Worm (Caenorhabditis elegans): ENCODE results near the gene tsg-101.

Gene tsg-101

DNA sequence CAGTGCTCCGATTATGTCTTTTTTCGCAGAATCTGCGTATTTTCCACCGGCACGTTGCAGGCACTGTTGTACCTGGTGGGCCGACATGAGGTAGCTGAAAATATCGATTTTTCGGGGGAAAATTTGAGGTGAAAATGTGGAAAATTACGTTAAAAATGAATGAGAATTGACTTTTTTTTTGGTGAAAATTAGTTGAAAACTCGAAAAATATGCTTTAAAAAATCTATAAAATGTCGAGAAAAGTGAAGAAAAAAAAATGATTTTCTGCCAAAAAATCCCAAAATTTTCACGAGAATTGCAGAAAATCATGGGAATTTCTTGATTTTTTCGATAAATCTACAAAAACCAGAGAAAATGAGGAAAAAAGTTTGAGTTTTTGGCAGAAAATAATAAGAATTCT is at the start of gene tsg-101:
Gene tsg-101 (minus strand): TSS at position 101 of the 400 bp plus-strand sequence.
- TF ChIP-seq dpff-1 (tag; optimal IDR thresholded peaks at IDR 0.05), result no peak
- TF ChIP-seq egrh-3 (GFP tag; IDR thresholded peaks at IDR 0.05), result no peak
- TF ChIP-seq F55B11.4 (tag; optimal IDR thresholded peaks at IDR 0.05; ENCODE audit: borderline replicate concordance, insufficient read depth), result no peak
- no peak for TF ChIP-seq attf-3 (GFP tag; conservative IDR thresholded peaks at IDR 0.05)
- no peak for TF ChIP-seq egl-44 (GFP tag; IDR thresholded peaks at IDR 0.05)
- no peak for TF ChIP-seq nhr-27 (tag; optimal IDR thresholded peaks at IDR 0.05)
- TF ChIP-seq egl-18 (GFP tag; IDR thresholded peaks at IDR 0.05), result no peak
- no peak for TF ChIP-seq dpl-1 (GFP tag; optimal IDR thresholded peaks at IDR 0.05)
- no peak for TF ChIP-seq snpc-4 (GFP tag; optimal IDR thresholded peaks at IDR 0.05)
- TF ChIP-seq snpc-4 (tag; optimal IDR thresholded peaks at IDR 0.05), result no peak
- no peak for TF ChIP-seq pha-4 (tag; optimal IDR thresholded peaks at IDR 0.05)
- TF ChIP-seq lin-40 (tag; optimal IDR thresholded peaks at IDR 0.05), result no peak
- no peak for TF ChIP-seq F22D6.2 (tag; optimal IDR thresholded peaks at IDR 0.05)
- no peak for TF ChIP-seq ceh-58 (GFP tag; IDR thresholded peaks at IDR 0.05)
- TF ChIP-seq T26A5.8 (tag; optimal IDR thresholded peaks at IDR 0.05), result no peak
- TF ChIP-seq ceh-79 (tag; optimal IDR thresholded peaks at IDR 0.05), result no peak
- no peak for TF ChIP-seq hmg-20 (GFP tag; IDR thresholded peaks at IDR 0.05)

DNA sequence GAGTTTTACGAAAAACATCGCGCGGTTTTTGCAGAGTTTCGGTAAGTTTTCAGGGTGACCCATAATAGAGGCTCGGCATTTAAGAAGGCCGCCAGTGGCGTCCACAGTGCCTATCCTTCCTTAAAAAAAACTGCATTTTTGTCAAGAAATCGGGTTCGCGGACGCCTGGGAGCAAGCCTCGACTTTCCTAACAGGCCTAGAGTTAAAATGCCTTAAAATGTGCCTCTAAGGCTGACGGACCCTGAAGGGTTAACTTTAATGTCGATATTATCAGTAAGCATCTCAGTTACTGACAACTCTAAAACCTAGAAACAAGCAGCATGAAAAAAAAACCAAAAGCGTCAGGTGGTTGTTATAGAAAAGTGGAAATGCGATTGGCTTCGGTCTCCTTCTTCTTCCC is 44.8 kb upstream of the tsg-101 start:
- no peak for TF ChIP-seq F33H1.4 (GFP tag; IDR thresholded peaks at IDR 0.05)

- no peak for TF ChIP-seq snpc-1.1 (tag; optimal IDR thresholded peaks at IDR 0.05; ENCODE audit: insufficient read depth)
- TF ChIP-seq nhr-80 (tag; optimal IDR thresholded peaks at IDR 0.05), result no peak
- no peak for TF ChIP-seq fkh-3 (tag; optimal IDR thresholded peaks at IDR 0.05)
- TF ChIP-seq T26A5.8 (tag; optimal IDR thresholded peaks at IDR 0.05), result no peak
- TF ChIP-seq ztf-22 (GFP tag; optimal IDR thresholded peaks at IDR 0.05), result no peak
- TF ChIP-seq T07F8.4 (tag; optimal IDR thresholded peaks at IDR 0.05), result no peak
- TF ChIP-seq somi-1 (GFP tag; optimal IDR thresholded peaks at IDR 0.05), result no peak
- no peak for TF ChIP-seq lin-26 (GFP tag; IDR thresholded peaks at IDR 0.05)
- no peak for TF ChIP-seq tlf-1 (GFP tag; optimal IDR thresholded peaks at IDR 0.05)
- no peak for TF ChIP-seq snpc-4 (GFP tag; optimal IDR thresholded peaks at IDR 0.05)
- no peak for TF ChIP-seq snpc-4 (tag; optimal IDR thresholded peaks at IDR 0.05)
- TF ChIP-seq hmg-1.2 (GFP tag; IDR thresholded peaks at IDR 0.05), result no peak
- no peak for TF ChIP-seq K11D2.4 (GFP tag; IDR thresholded peaks at IDR 0.05)
- TF ChIP-seq repo-1 (tag; optimal IDR thresholded peaks at IDR 0.05), result no peak
- no peak for TF ChIP-seq egrh-3 (GFP tag; IDR thresholded peaks at IDR 0.05)
- TF ChIP-seq madf-10 (tag; optimal IDR thresholded peaks at IDR 0.05), result no peak
Measured at ce11 chrIV:3557331-3557730, 43.0 kb upstream of the tsg-101 start, which contains the start of gene osm-9. Gene osm-9 (minus strand): TSS chrIV:3557431.

DNA sequence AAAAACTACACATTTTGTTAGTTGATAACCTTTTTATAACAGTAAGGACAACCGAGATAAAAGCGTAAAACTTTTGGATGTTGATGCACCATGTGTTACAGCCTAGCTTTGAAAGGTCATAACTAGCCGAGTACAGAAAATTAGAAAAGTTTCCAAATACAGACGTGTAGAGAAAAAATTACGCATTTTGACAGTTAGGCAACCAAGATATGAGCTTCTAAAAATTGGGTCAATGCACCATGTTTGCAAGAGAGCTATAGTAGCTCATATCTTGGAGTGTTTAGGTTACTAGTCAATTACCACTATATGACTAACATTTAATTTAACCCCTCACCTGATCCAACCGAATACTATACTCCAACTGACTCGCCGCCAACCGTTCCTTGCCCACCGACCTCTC is 38.6 kb upstream of the tsg-101 start:
- TF ChIP-seq attf-6 (GFP tag; IDR thresholded peaks at IDR 0.05) (no peak), madf-3 (GFP tag; IDR thresholded peaks at IDR 0.05) (no peak), F49E8.2 (tag; optimal IDR thresholded peaks at IDR 0.05; ENCODE audit: insufficient read depth) (no peak), T26A5.8 (tag; optimal IDR thresholded peaks at IDR 0.05) (no peak), hlh-12 (tag; optimal IDR thresholded peaks at IDR 0.05) (no peak), him-1 (tag; optimal IDR thresholded peaks at IDR 0.05) (no peak)
